Worm (Caenorhabditis elegans): ENCODE data around the gene fbxa-15.

fbxa-15 gene

DNA sequence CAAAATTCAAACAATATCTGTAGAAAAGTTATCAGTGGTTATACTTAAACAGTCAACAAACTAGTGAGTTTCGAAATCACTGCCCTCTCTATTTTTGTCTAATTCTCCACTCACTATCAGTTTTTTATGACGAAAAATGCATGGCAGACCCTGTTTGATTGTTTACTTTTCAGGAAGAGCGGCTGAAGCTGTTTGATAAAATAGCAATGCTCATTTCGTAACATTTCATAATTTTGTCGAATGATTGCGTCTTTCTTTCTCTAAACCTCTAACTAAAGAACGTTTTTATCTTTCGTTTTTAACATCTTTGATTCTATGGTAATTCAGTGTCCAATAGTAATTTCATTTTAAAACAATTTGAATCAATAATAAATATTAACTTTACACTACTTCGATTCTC is 42.3 kb downstream of the fbxa-15 start (continued):
- TF ChIP-seq hlh-30 (tag; optimal IDR thresholded peaks at IDR 0.05; ENCODE audit: insufficient read depth) (peak; percentile 47), tra-1 (GFP tag; IDR thresholded peaks at IDR 0.05) (0 out of 2 replicates have a peak, but pooled peaks have one; percentile 33)

DNA sequence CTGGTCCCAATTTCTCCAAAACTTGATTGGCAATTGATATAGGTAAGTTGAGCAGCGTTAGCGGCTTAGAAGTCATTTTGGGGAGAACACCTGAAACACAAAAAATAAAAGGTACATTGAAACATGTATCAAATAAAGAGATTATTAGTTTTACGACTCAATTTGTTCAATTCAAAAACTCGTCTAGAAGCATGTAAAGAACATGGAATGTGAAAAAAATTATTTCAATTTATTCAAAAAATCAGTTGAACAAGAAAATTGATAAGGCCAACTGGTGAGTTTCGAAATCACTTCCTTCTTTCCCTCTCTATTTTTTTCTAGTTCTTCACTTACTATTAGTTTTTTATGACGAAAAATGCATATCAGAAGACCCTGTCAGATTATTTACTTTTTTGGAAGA is 45.9 kb downstream of the fbxa-15 start, which contains the start of gene fbxa-30:
Gene fbxa-30 (minus strand): TSS at position 101 of the 400 bp plus-strand sequence.
- TF ChIP-seq nhr-77 (tag; optimal IDR thresholded peaks at IDR 0.05) (no peak), nhr-111 (GFP tag; optimal IDR thresholded peaks at IDR 0.05) (no peak), pqm-1 (tag; optimal IDR thresholded peaks at IDR 0.05) (no peak), lir-3 (tag; optimal IDR thresholded peaks at IDR 0.05) (no peak), dve-1 (tag; optimal IDR thresholded peaks at IDR 0.05; ENCODE audit: insufficient read depth) (no peak), ceh-82 (tag; optimal IDR thresholded peaks at IDR 0.05) (no peak), duxl-1 (tag; optimal IDR thresholded peaks at IDR 0.05; ENCODE audit: poor library complexity) (no peak), nhr-25 (tag; optimal IDR thresholded peaks at IDR 0.05; ENCODE audit: borderline replicate concordance, insufficient read depth) (no peak), hlh-11 (tag; optimal IDR thresholded peaks at IDR 0.05) (no peak), unc-130 (GFP tag; optimal IDR thresholded peaks at IDR 0.05) (no peak)

DNA sequence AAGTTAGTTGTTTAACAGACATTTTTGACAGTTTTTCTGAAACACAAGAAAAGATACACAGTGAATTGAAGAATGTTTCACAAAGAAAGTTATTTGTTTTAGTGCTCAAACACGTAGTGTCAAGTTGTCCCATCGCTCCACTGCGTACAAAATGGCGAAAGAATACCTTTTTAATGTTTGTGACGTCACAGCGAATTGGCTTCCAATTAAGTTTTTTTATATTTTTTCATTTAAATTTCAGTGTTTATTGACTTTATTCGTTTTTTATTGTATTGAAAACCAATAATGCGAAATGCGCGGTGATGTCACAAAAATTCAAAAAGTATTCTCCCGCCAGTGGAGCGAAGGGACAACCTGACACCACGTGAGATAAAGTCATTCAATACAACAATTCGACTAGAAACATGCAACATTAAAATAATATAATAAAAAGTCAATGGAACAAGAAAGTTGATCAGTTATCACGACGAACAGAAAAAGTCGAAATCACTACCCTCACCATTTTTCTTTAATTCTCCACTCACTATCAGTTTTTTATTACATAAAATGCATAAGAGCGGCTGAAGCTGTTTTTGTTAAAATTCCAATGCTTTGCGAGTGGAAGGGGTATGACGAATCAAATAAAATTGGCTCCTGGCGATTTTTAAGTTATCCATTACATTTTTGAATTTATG is 47.7 kb downstream of the fbxa-15 start, which contains the start of gene fbxa-29:
Gene fbxa-29 (minus strand): TSS at position 51 of the 674 bp plus-strand sequence.
- TF ChIP-seq aly-2 (tag; optimal IDR thresholded peaks at IDR 0.05) (no peak), ceh-82 (tag; optimal IDR thresholded peaks at IDR 0.05) (no peak), dpl-1 (GFP tag; optimal IDR thresholded peaks at IDR 0.05) (no peak), sdz-12 (GFP tag; optimal IDR thresholded peaks at IDR 0.05) (no peak), mep-1 (tag; optimal IDR thresholded peaks at IDR 0.05) (no peak), lin-29 (GFP tag; IDR thresholded peaks at IDR 0.05) (no peak), daf-16 (GFP tag; optimal IDR thresholded peaks at IDR 0.05) (no peak), daf-16 (tag; optimal IDR thresholded peaks at IDR 0.05) (peak; percentile 51), php-3 (GFP tag; IDR thresholded peaks at IDR 0.05) (peak; percentile 75; the same call in 1 of the 2 replicates), dve-1 (tag; optimal IDR thresholded peaks at IDR 0.05; ENCODE audit: insufficient read depth) (peak; percentile 12), unc-39 (tag; optimal IDR thresholded peaks at IDR 0.05) (no peak), nhr-28 (tag; optimal IDR thresholded peaks at IDR 0.05) (peak; percentile 49), mxl-3 (GFP tag; optimal IDR thresholded peaks at IDR 0.05) (no peak), dmd-6 (GFP tag; IDR thresholded peaks at IDR 0.05) (0 out of 2 replicates have a peak, but pooled peaks have one; percentile 10), zfp-2 (tag; optimal IDR thresholded peaks at IDR 0.05) (no peak), F26F4.8 (GFP tag; conservative IDR thresholded peaks at IDR 0.05) (no peak), F49E8.2 (tag; optimal IDR thresholded peaks at IDR 0.05; ENCODE audit: borderline replicate concordance) (no peak), Y75B8A.6 (GFP tag; IDR thresholded peaks at IDR 0.05) (no peak), hmg-1.1 (GFP tag; IDR thresholded peaks at IDR 0.05) (no peak), pqm-1 (tag; optimal IDR thresholded peaks at IDR 0.05) (peak; percentile 61)

ce11 chrIII:1271378-1271926 is 50.0 kb downstream of the fbxa-15 start, which contains the start of gene fbxa-31:
Gene fbxa-31 (minus strand): TSS chrIII:1271428.
- peak; percentile 29 for TF ChIP-seq nhr-28 (tag; optimal IDR thresholded peaks at IDR 0.05)
- no peak for TF ChIP-seq ceh-28 (tag; optimal IDR thresholded peaks at IDR 0.05)
- no peak for TF ChIP-seq daf-16 (GFP tag; optimal IDR thresholded peaks at IDR 0.05)
- TF ChIP-seq daf-16 (tag; optimal IDR thresholded peaks at IDR 0.05): peak; percentile 75
- peak; percentile 73 for TF ChIP-seq pqm-1 (tag; optimal IDR thresholded peaks at IDR 0.05)
- TF ChIP-seq hlh-11 (tag; optimal IDR thresholded peaks at IDR 0.05): peak; percentile 1
- TF ChIP-seq aha-1 (tag): peak; percentile 40
- no peak for TF ChIP-seq skn-1 (tag; optimal IDR thresholded peaks at IDR 0.05)

Measured in whole organism, L4 larva.